Fruit fly (Drosophila melanogaster) whole organism, embryonic: ENCODE measurements around the gene eEF1delta.

ENCODE experiments used
- B-H2 ChIP-seq: fragments of 200-800 bp; sonication (Bioruptor generic); optimal IDR thresholded peaks from 2 replicates; lab custom pipeline; 2018; ENCODE audit warnings: missing biosample characterization, mild to moderate bottlenecking, missing genetic modification characterization
- CG11695 ChIP-seq: fragments of 200-800 bp; sonication (Bioruptor generic); IDR thresholded peaks from 3 replicates; pipeline ENCODE4 v1.3.6; 2022; ENCODE audit warnings: missing biosample characterization, missing genetic modification characterization
- CG11696 ChIP-seq: fragments of 200-800 bp; sonication (Bioruptor generic); IDR thresholded peaks from 2 replicates; pipeline ENCODE4 v1.3.6; 2022; ENCODE audit warnings: missing biosample characterization, missing genetic modification characterization
- CG12942 ChIP-seq: fragments of 200-800 bp; sonication (Bioruptor generic); optimal IDR thresholded peaks from 3 replicates; lab custom pipeline; 2016; ENCODE audit warnings: missing biosample characterization, missing genetic modification characterization
- CG13624 ChIP-seq: fragments of 200-800 bp; sonication (Bioruptor generic); optimal IDR thresholded peaks from 2 replicates; lab custom pipeline; 2016; ENCODE audit warnings: missing biosample characterization, missing genetic modification characterization
- CG14710 ChIP-seq: fragments of 200-800 bp; sonication (Bioruptor generic); optimal IDR thresholded peaks from 3 replicates; lab custom pipeline; 2019; ENCODE audit warnings: missing biosample characterization, mild to moderate bottlenecking, missing genetic modification characterization, moderate library complexity
- CG14965 ChIP-seq: fragments of 200-800 bp; sonication (Bioruptor generic); optimal IDR thresholded peaks from 2 replicates; lab custom pipeline; 2016; ENCODE audit warnings: missing biosample characterization, missing genetic modification characterization, borderline replicate concordance
- CG16779 ChIP-seq: fragments of 200-800 bp; sonication (Bioruptor generic); IDR thresholded peaks from 2 replicates; pipeline ENCODE4 v1.3.6; 2022; ENCODE audit warnings: missing biosample characterization, missing genetic modification characterization
- CG17359 ChIP-seq: fragments of 200-800 bp; sonication (Bioruptor generic); optimal IDR thresholded peaks from 3 replicates; lab custom pipeline; 2018; ENCODE audit warnings: missing biosample characterization, mild to moderate bottlenecking, missing genetic modification characterization, moderate library complexity
- CG31224 ChIP-seq: fragments of 200-800 bp; sonication (Bioruptor generic); IDR thresholded peaks from 2 replicates; pipeline ENCODE4 v1.3.6; 2022; ENCODE audit warnings: missing biosample characterization, missing genetic modification characterization
- CG3407 ChIP-seq: fragments of 200-800 bp; sonication (Bioruptor generic); optimal IDR thresholded peaks from 2 replicates; lab custom pipeline; 2018; ENCODE audit warnings: missing biosample characterization, mild to moderate bottlenecking, missing genetic modification characterization
- CG43689 ChIP-seq: fragments of 200-800 bp; sonication (Bioruptor generic); IDR thresholded peaks from 2 replicates; pipeline ENCODE4 v1.3.6; 2022; ENCODE audit warnings: missing biosample characterization, missing genetic modification characterization
- CG7357 ChIP-seq: fragments of 200-800 bp; sonication (Bioruptor generic); IDR thresholded peaks from 3 replicates; pipeline ENCODE4 v1.3.6; 2022; ENCODE audit warnings: missing biosample characterization, missing genetic modification characterization
- CG7928 ChIP-seq: fragments of 200-800 bp; sonication (Bioruptor generic); optimal IDR thresholded peaks from 2 replicates; lab custom pipeline; 2017; ENCODE audit warnings: missing biosample characterization, mild to moderate bottlenecking, missing genetic modification characterization
- CG9215 ChIP-seq: fragments of 200-800 bp; sonication (Bioruptor generic); IDR thresholded peaks from 2 replicates; pipeline ENCODE4 v1.3.6; 2022; ENCODE audit warnings: missing biosample characterization, missing genetic modification characterization
- CoRest ChIP-seq: fragments of 200-800 bp; sonication (Bioruptor generic); optimal IDR thresholded peaks from 3 replicates; lab custom pipeline; 2018; ENCODE audit warnings: missing biosample characterization, mild to moderate bottlenecking, missing genetic modification characterization, moderate library complexity
- Dfd ChIP-seq, 2 experiments: fragments of >200 bp; optimal IDR thresholded peaks; 2 replicates each; lab custom pipeline; 2017; ENCODE audit warnings: missing biosample characterization in 2 of 2, missing genetic modification characterization in 2 of 2
- Dip2 ChIP-seq: fragments of 200-800 bp; sonication (Bioruptor generic); IDR thresholded peaks from 2 replicates; pipeline ENCODE4 v1.3.6; 2022; ENCODE audit warnings: missing biosample characterization, missing genetic modification characterization
- Eip74EF ChIP-seq, 2 experiments: fragments of 200-800 bp in 1 of 2; fragments of >200 bp in 1 of 2; sonication (Bioruptor generic) in 1 of 2; optimal IDR thresholded peaks; 2 replicates each; lab custom pipeline; 2017 to 2019; ENCODE audit warnings: missing biosample characterization in 2 of 2, missing genetic modification characterization in 2 of 2, mild to moderate bottlenecking in 1 of 2, moderate library complexity in 1 of 2
- Fer1 ChIP-seq: fragments of 200-800 bp; sonication (Bioruptor generic); optimal IDR thresholded peaks from 2 replicates; lab custom pipeline; 2017; ENCODE audit warnings: missing biosample characterization, mild to moderate bottlenecking, missing genetic modification characterization
- Hmr ChIP-seq: fragments of 200-800 bp; sonication (Bioruptor generic); optimal IDR thresholded peaks from 3 replicates; lab custom pipeline; 2017; ENCODE audit warnings: mild to moderate bottlenecking, missing biosample characterization, missing genetic modification reagents, missing genetic modification characterization
- Hr3 ChIP-seq: fragments of 200-800 bp; sonication (Bioruptor generic); optimal IDR thresholded peaks from 3 replicates; lab custom pipeline; 2016; ENCODE audit warnings: missing biosample characterization, missing genetic modification characterization
- Hsf ChIP-seq: fragments of 200-800 bp; sonication (Bioruptor generic); optimal IDR thresholded peaks from 3 replicates; lab custom pipeline; 2016; ENCODE audit warnings: missing biosample characterization, missing genetic modification characterization
- NK7.1 ChIP-seq: fragments of 200-800 bp; sonication (Bioruptor generic); optimal IDR thresholded peaks from 3 replicates; lab custom pipeline; 2016; ENCODE audit warnings: missing biosample characterization, missing genetic modification characterization
- Neu2 ChIP-seq: fragments of 200-800 bp; sonication (Bioruptor generic); optimal IDR thresholded peaks from 3 replicates; lab custom pipeline; 2016; ENCODE audit warnings: missing biosample characterization, missing genetic modification characterization, borderline replicate concordance
- Ravus ChIP-seq: fragments of 200-800 bp; sonication (Bioruptor generic); IDR thresholded peaks from 2 replicates; pipeline ENCODE4 v1.3.6; 2022; ENCODE audit warnings: missing biosample characterization, missing genetic modification characterization
- Sox100B ChIP-seq: fragments of 200-800 bp; sonication (Bioruptor generic); optimal IDR thresholded peaks from 3 replicates; lab custom pipeline; 2018; ENCODE audit warnings: missing biosample characterization, mild to moderate bottlenecking, missing genetic modification characterization
- Sry-β ChIP-seq: fragments of 200-800 bp; sonication (Bioruptor generic); optimal IDR thresholded peaks from 2 replicates; lab custom pipeline; 2018; ENCODE audit warnings: missing biosample characterization, mild to moderate bottlenecking, missing genetic modification characterization, moderate library complexity
- ac ChIP-seq: fragments of 200-800 bp; sonication (Bioruptor generic); optimal IDR thresholded peaks from 3 replicates; lab custom pipeline; 2017; ENCODE audit warnings: missing biosample characterization, mild to moderate bottlenecking, missing genetic modification characterization
- aop ChIP-seq: fragments of 200-800 bp; sonication (Bioruptor generic); IDR thresholded peaks from 2 replicates; pipeline ENCODE4 v1.3.6; 2022; ENCODE audit warnings: missing biosample characterization, missing genetic modification characterization
- ara ChIP-seq: fragments of 200-800 bp; sonication (Bioruptor generic); IDR thresholded peaks from 2 replicates; pipeline ENCODE4 v1.3.6; 2022; ENCODE audit warnings: missing biosample characterization, missing genetic modification characterization
- ato ChIP-seq: fragments of 200-800 bp; sonication (Bioruptor generic); IDR thresholded peaks from 2 replicates; pipeline ENCODE4 v1.3.6; 2022; ENCODE audit warnings: missing biosample characterization, missing genetic modification characterization; ENCODE audit not compliant: partially characterized antibody
- bigmax ChIP-seq: fragments of 200-800 bp; sonication (Bioruptor generic); optimal IDR thresholded peaks from 2 replicates; lab custom pipeline; 2018; ENCODE audit warnings: missing biosample characterization, mild to moderate bottlenecking, missing genetic modification characterization
- cwo ChIP-seq: fragments of 200-800 bp; sonication (Bioruptor generic); optimal IDR thresholded peaks from 3 replicates; lab custom pipeline; 2017; ENCODE audit warnings: missing biosample characterization, missing genetic modification characterization, mild to moderate bottlenecking, moderate library complexity, missing genetic modification reagents
- fd96Cb ChIP-seq: fragments of 200-800 bp; sonication (Bioruptor generic); optimal IDR thresholded peaks from 2 replicates; lab custom pipeline; 2018; ENCODE audit warnings: missing biosample characterization, mild to moderate bottlenecking, missing genetic modification characterization, moderate library complexity
- gem ChIP-seq: fragments of 200-800 bp; sonication (Bioruptor generic); optimal IDR thresholded peaks from 2 replicates; lab custom pipeline; 2019; ENCODE audit warnings: missing biosample characterization, mild to moderate bottlenecking, missing genetic modification characterization, moderate library complexity
- gfzf ChIP-seq: fragments of 200-800 bp; sonication (Bioruptor generic); optimal IDR thresholded peaks from 2 replicates; lab custom pipeline; 2016; ENCODE audit warnings: missing biosample characterization, mild to moderate bottlenecking, missing genetic modification characterization, moderate library complexity
- grau ChIP-seq: fragments of 200-800 bp; optimal IDR thresholded peaks from 3 replicates; lab custom pipeline; 2019; ENCODE audit warnings: missing biosample characterization, mild to moderate bottlenecking, missing genetic modification characterization, moderate library complexity
- kah ChIP-seq: fragments of 200-800 bp; sonication (Bioruptor generic); optimal IDR thresholded peaks from 2 replicates; lab custom pipeline; 2018; ENCODE audit warnings: missing biosample characterization, mild to moderate bottlenecking, missing genetic modification characterization
- mam ChIP-seq: fragments of 200-800 bp; sonication (Bioruptor generic); optimal IDR thresholded peaks from 3 replicates; lab custom pipeline; 2016; ENCODE audit warnings: missing biosample characterization, missing genetic modification characterization
- nau ChIP-seq: fragments of 200-800 bp; sonication (Bioruptor generic); optimal IDR thresholded peaks from 3 replicates; lab custom pipeline; 2017; ENCODE audit warnings: missing biosample characterization, mild to moderate bottlenecking, missing genetic modification characterization, missing genetic modification reagents
- nerfin-1 ChIP-seq: fragments of 200-800 bp; sonication (Bioruptor generic); optimal IDR thresholded peaks from 3 replicates; lab custom pipeline; 2019; ENCODE audit warnings: missing biosample characterization, mild to moderate bottlenecking, missing genetic modification characterization, moderate library complexity
- org-1 ChIP-seq: fragments of 200-800 bp; sonication (Bioruptor generic); optimal IDR thresholded peaks from 2 replicates; lab custom pipeline; 2017; ENCODE audit warnings: missing biosample characterization, missing genetic modification characterization
- pb ChIP-seq: fragments of 200-800 bp; sonication (Bioruptor generic); optimal IDR thresholded peaks from 3 replicates; lab custom pipeline; 2016; ENCODE audit warnings: missing biosample characterization, missing genetic modification characterization
- pros ChIP-seq: fragments of 200-800 bp; sonication (Bioruptor generic); optimal IDR thresholded peaks from 3 replicates; lab custom pipeline; 2019; ENCODE audit warnings: missing biosample characterization, mild to moderate bottlenecking, missing genetic modification characterization, moderate library complexity
- sc ChIP-seq, 3 experiments: fragments of >200 bp in 2 of 3; fragments of 200-800 bp in 1 of 3; sonication (Bioruptor generic) in 1 of 3; optimal IDR thresholded peaks; 2 replicates in 2 of 3; 3 replicates in 1 of 3; lab custom pipeline; 2017; ENCODE audit warnings: mild to moderate bottlenecking in 1 of 3, missing biosample characterization in 1 of 3, missing genetic modification characterization in 1 of 3, missing genetic modification reagents in 1 of 3
- ssp ChIP-seq: fragments of 200-800 bp; sonication (Bioruptor generic); IDR thresholded peaks from 2 replicates; pipeline ENCODE4 v1.3.6; 2022; ENCODE audit warnings: missing biosample characterization, missing genetic modification characterization
- toy ChIP-seq: fragments of 200-800 bp; sonication (Bioruptor generic); IDR thresholded peaks from 2 replicates; pipeline ENCODE4 v1.3.6; 2022; ENCODE audit warnings: missing biosample characterization, missing genetic modification characterization
- wor ChIP-seq: fragments of 200-800 bp; sonication (Bioruptor generic); IDR thresholded peaks from 2 replicates; pipeline ENCODE4 v1.3.6; 2022; ENCODE audit warnings: missing biosample characterization, missing genetic modification characterization
- zen ChIP-seq: fragments of 200-800 bp; sonication (Bioruptor generic); optimal IDR thresholded peaks from 3 replicates; lab custom pipeline; 2018; ENCODE audit warnings: missing biosample characterization, mild to moderate bottlenecking, missing genetic modification characterization, moderate library complexity

The eEF1delta gene

dm6 chr2L:10226724-10227407 is 5.4 kb upstream of the eEF1delta start, which contains the start of gene CG5708 (continued):
- TF ChIP-seq Fer1 (GFP tag; lab: Kevin White, UChicago) = no peak
- TF ChIP-seq CG7357 (GFP tag; lab: Robert Waterston, UW) = no peak
- no peak for TF ChIP-seq bigmax
- TF ChIP-seq pros (GFP tag; lab: Kevin White, UChicago) = no peak
- TF ChIP-seq Hsf (GFP tag; lab: Kevin White, UChicago) = peak; percentile 1
- TF ChIP-seq Sry-β (GFP tag; lab: Kevin White, UChicago) = peak; percentile 92
- no peak for TF ChIP-seq gfzf
- no peak for TF ChIP-seq Neu2 (GFP tag; lab: Kevin White, UChicago)
- TF ChIP-seq nau (GFP tag; lab: Kevin White, UChicago) = no peak
- no peak for TF ChIP-seq cwo
- peak; percentile 35 for TF ChIP-seq CoRest
- no peak for TF ChIP-seq ac (GFP tag; lab: Kevin White, UChicago)
- no peak for TF ChIP-seq CG11696 (GFP tag; lab: Robert Waterston, UW)
- no peak for TF ChIP-seq aop
- no peak for TF ChIP-seq CG13624 (GFP tag; lab: Kevin White, UChicago)
- TF ChIP-seq Hr3 = no peak
- no peak for TF ChIP-seq Eip74EF (GFP tag; optimal IDR thresholded peaks at IDR 0.05; lab: Kevin White, UChicago)
- no peak for TF ChIP-seq CG12942 (GFP tag; lab: Kevin White, UChicago)
- TF ChIP-seq wor (GFP tag; lab: Robert Waterston, UW) = no peak
- no peak for TF ChIP-seq Dfd (GFP tag; optimal IDR thresholded peaks at IDR 0.05; lab: Kevin White, UChicago)
- TF ChIP-seq CG31224 (GFP tag; lab: Robert Waterston, UW) = no peak
- TF ChIP-seq ssp (GFP tag; lab: Robert Waterston, UW) = peak; percentile 87
- no peak for TF ChIP-seq Dip2
- no peak for TF ChIP-seq CG11695 (GFP tag; lab: Robert Waterston, UW)
- peak; percentile 33 for TF ChIP-seq CG14710 (tag; lab: Kevin White, UChicago)
- no peak for TF ChIP-seq Hmr
- TF ChIP-seq fd96Cb (tag; lab: Kevin White, UChicago) = no peak
- TF ChIP-seq CG3407 (GFP tag; lab: Kevin White, UChicago) = no peak
- peak; percentile 40 for TF ChIP-seq gem (tag; lab: Kevin White, UChicago)
- peak; percentile 24 for TF ChIP-seq grau (tag; lab: Kevin White, UChicago)
- no peak for TF ChIP-seq CG14965
- no peak for TF ChIP-seq org-1 (GFP tag; lab: Kevin White, UChicago)
- no peak for TF ChIP-seq NK7.1 (GFP tag; lab: Kevin White, UChicago)
- no peak for TF ChIP-seq toy (GFP tag; lab: Robert Waterston, UW)
- no peak for TF ChIP-seq mam (GFP tag; lab: Kevin White, UChicago)
- no peak for TF ChIP-seq pb
- no peak for TF ChIP-seq nerfin-1 (tag; lab: Kevin White, UChicago)
- TF ChIP-seq kah = no peak
- TF ChIP-seq CG9215 (GFP tag; lab: Robert Waterston, UW) = no peak
- TF ChIP-seq CG43689 = no peak
- TF ChIP-seq B-H2 (GFP tag; lab: Kevin White, UChicago) = peak; percentile 35
- TF ChIP-seq CG17359 = no peak
- TF ChIP-seq CG16779 = no peak
- peak; percentile 24 for TF ChIP-seq Sox100B (GFP tag; lab: Kevin White, UChicago)
- no peak for TF ChIP-seq ato (GFP tag; lab: Robert Waterston, UW)
- TF ChIP-seq CG7928 (GFP tag; lab: Kevin White, UChicago) = no peak
- no peak for TF ChIP-seq sc (optimal IDR thresholded peaks at IDR 0.05; lab: Kevin White, UChicago)
- no peak for TF ChIP-seq sc (GFP tag; optimal IDR thresholded peaks at IDR 0.05; lab: Kevin White, UChicago)
- no peak for TF ChIP-seq zen (tag; lab: Kevin White, UChicago)
- no peak for TF ChIP-seq Ravus (GFP tag; lab: Robert Waterston, UW)
- no peak for TF ChIP-seq ara (GFP tag; lab: Robert Waterston, UW)
